Fruit fly (Drosophila melanogaster) Kc167 (cell line): ENCODE results near the gene agt.

Experiments
- Sin3A ChIP-seq: fragments of >200 bp; optimal IDR thresholded peaks from 2 replicates; lab custom pipeline; 2018; ENCODE audit warnings: missing external identifiers
- h ChIP-seq: fragments of >200 bp; optimal IDR thresholded peaks from 3 replicates; lab custom pipeline; 2018; ENCODE audit warnings: missing external identifiers
- insv ChIP-seq: fragments of >200 bp; optimal IDR thresholded peaks from 3 replicates; lab custom pipeline; 2018; ENCODE audit warnings: missing external identifiers
- ttk ChIP-seq: sonication (Bioruptor generic); optimal IDR thresholded peaks from 2 replicates; lab custom pipeline; 2017; ENCODE audit warnings: missing external identifiers

DNA sequence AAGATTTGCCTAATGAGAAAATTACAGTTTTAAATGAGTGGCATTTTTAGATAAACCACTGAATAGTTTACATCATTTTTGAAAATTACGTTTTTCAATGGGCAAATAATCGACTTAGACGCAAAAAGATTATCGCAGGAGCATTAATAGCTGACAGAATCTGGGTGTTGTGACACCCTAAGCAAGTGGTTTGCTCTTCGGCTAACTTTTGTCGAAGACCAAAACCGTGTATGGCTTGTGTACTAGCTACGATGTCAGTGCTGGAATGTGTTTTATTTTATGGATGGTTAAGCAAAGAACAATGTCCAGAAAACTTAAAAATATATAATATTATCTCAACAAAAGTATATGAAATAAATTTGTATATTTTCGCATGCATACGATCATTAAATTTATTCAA lies 49.0 kb upstream of the agt start:
- no peak for TF ChIP-seq Sin3A (lab: Kevin White, UChicago)
- no peak for TF ChIP-seq ttk (lab: Kevin White, UChicago)
- TF ChIP-seq insv (lab: Kevin White, UChicago), result no peak
- no peak for TF ChIP-seq h (lab: Kevin White, UChicago)
